Fruit fly (Drosophila melanogaster): ENCODE measurements around the gene Meics.

- no peak for TF ChIP-seq CG6765 (GFP tag; optimal IDR thresholded peaks at IDR 0.05)
- no peak for TF ChIP-seq fd64A (GFP tag; optimal IDR thresholded peaks at IDR 0.05)
- TF ChIP-seq CG17186 (GFP tag; optimal IDR thresholded peaks at IDR 0.05): peak; percentile 24
- no peak for TF ChIP-seq Usf (GFP tag; optimal IDR thresholded peaks at IDR 0.05)
- no peak for TF ChIP-seq CG3726 (GFP tag; IDR thresholded peaks at IDR 0.05)
- no peak for TF ChIP-seq CTCF (GFP tag; optimal IDR thresholded peaks at IDR 0.05)
- TF ChIP-seq usp (GFP tag; optimal IDR thresholded peaks at IDR 0.05): no peak
- TF ChIP-seq Taf1 (GFP tag; IDR thresholded peaks at IDR 0.05): no peak
- peak; percentile 15; the same call in 1 of the 2 replicates for TF ChIP-seq amos (GFP tag; IDR thresholded peaks at IDR 0.05; ENCODE audit: partially characterized antibody)
- no peak for TF ChIP-seq ATbp (GFP tag; optimal IDR thresholded peaks at IDR 0.05)
- no peak for TF ChIP-seq stc (GFP tag; IDR thresholded peaks at IDR 0.05)
- TF ChIP-seq Bteb2 (GFP tag; optimal IDR thresholded peaks at IDR 0.05): no peak
- peak; percentile 20 for TF ChIP-seq grau (tag; optimal IDR thresholded peaks at IDR 0.05)
Observed at dm6 chr3L:14004041-14004407, 39.5 kb upstream of the Meics start.

All from whole organism, embryonic.